Worm (Caenorhabditis elegans) whole organism, late embryonic: Measurements from ENCODE around the gene K11H3.5.

ENCODE experiments used
- K09A11.1 ChIP-seq: sonication (generic microtip); optimal IDR thresholded peaks from 2 replicates; lab custom pipeline; 2017; ENCODE audit warnings: antibody characterized with exemption, mild to moderate bottlenecking, missing genetic modification characterization, missing compliant biosample characterization; ENCODE audit not compliant: insufficient read depth
- ama-1 ChIP-seq: fragments of 150-350 bp; optimal IDR thresholded peaks from 2 replicates; lab custom pipeline; 2014
- ceh-14 ChIP-seq: sonication (generic microtip); optimal IDR thresholded peaks from 2 replicates; lab custom pipeline; 2016; ENCODE audit warnings: missing genotype, missing genetic modification characterization, missing compliant biosample characterization
- ceh-34 ChIP-seq: sonication (generic microtip); optimal IDR thresholded peaks from 2 replicates; lab custom pipeline; 2016; ENCODE audit warnings: mild to moderate bottlenecking, missing genetic modification characterization, missing compliant biosample characterization
- dmd-4 ChIP-seq: sonication (generic microtip); optimal IDR thresholded peaks from 2 replicates; lab custom pipeline; 2016; ENCODE audit warnings: borderline replicate concordance, missing genetic modification characterization, missing compliant biosample characterization
- hlh-13 ChIP-seq: fragments of 200-800 bp; sonication (Bioruptor generic); optimal IDR thresholded peaks from 2 replicates; lab custom pipeline; 2018; ENCODE audit warnings: mild to moderate bottlenecking, missing genetic modification characterization, missing compliant biosample characterization
- pat-9 ChIP-seq: fragments of 200-800 bp; sonication (Bioruptor generic); optimal IDR thresholded peaks from 2 replicates; lab custom pipeline; 2018; ENCODE audit warnings: mild to moderate bottlenecking, missing genetic modification characterization, moderate library complexity, missing compliant biosample characterization
- pha-4 ChIP-seq: fragments of 150-350 bp; optimal IDR thresholded peaks from 2 replicates; lab custom pipeline; 2018; ENCODE audit warnings: missing biosample characterization, missing genetic modification reagents, missing genetic modification characterization
- sox-4 ChIP-seq: sonication (generic microtip); optimal IDR thresholded peaks from 2 replicates; lab custom pipeline; 2017; ENCODE audit warnings: mild to moderate bottlenecking, missing genetic modification characterization, inconsistent platforms, missing compliant biosample characterization
- ttx-3 ChIP-seq: sonication (generic microtip); optimal IDR thresholded peaks from 2 replicates; lab custom pipeline; 2016; ENCODE audit warnings: missing genetic modification reagents, missing genetic modification characterization, missing compliant biosample characterization
- unc-42 ChIP-seq: sonication (generic microtip); optimal IDR thresholded peaks from 2 replicates; lab custom pipeline; 2016; ENCODE audit warnings: missing genotype, missing genetic modification characterization, missing compliant biosample characterization

- TF ChIP-seq ceh-34 (tag; lab: Kevin White, UChicago) (no peak), dmd-4 (tag; lab: Kevin White, UChicago) (no peak), sox-4 (tag; lab: Kevin White, UChicago) (no peak), K09A11.1 (tag; lab: Kevin White, UChicago) (no peak), hlh-13 (GFP tag; lab: Kevin White, UChicago) (no peak), ttx-3 (tag; lab: Kevin White, UChicago) (no peak), pha-4 (tag; lab: Kevin White, UChicago) (no peak), unc-42 (tag; lab: Kevin White, UChicago) (no peak), ceh-14 (tag; lab: Kevin White, UChicago) (no peak), pat-9 (tag; lab: Kevin White, UChicago) (no peak), ama-1 (lab: Kevin White, UChicago) (no peak)
These were observed 38.5 kb upstream of the K11H3.5 start, which contains the start of gene riok-3 for ce11 chrIII:9804997-9805610.
